Worm (Caenorhabditis elegans) whole organism, L3 larva: ENCODE data around the gene cpin-1.

Experiments used
- R02D3.7 ChIP-seq: fragments of 150-350 bp; optimal IDR thresholded peaks from 2 replicates; lab custom pipeline; 2014; ENCODE audit warnings: missing biosample characterization, missing genetic modification characterization
- aly-2 ChIP-seq: fragments of 150-350 bp; optimal IDR thresholded peaks from 2 replicates; lab custom pipeline; 2014; ENCODE audit warnings: missing biosample characterization, missing genetic modification characterization
- ceh-28 ChIP-seq: fragments of 150-350 bp; optimal IDR thresholded peaks from 2 replicates; lab custom pipeline; 2014; ENCODE audit warnings: missing biosample characterization, missing genetic modification reagents, missing genetic modification characterization
- ceh-82 ChIP-seq: fragments of 150-350 bp; optimal IDR thresholded peaks from 2 replicates; lab custom pipeline; 2014; ENCODE audit warnings: missing biosample characterization, missing genetic modification characterization
- ceh-9 ChIP-seq: sonication (generic microtip); optimal IDR thresholded peaks from 2 replicates; lab custom pipeline; 2018; ENCODE audit warnings: missing biosample characterization, missing genetic modification characterization
- elt-1 ChIP-seq: fragments of 150-350 bp; optimal IDR thresholded peaks from 2 replicates; lab custom pipeline; 2014; ENCODE audit warnings: missing biosample characterization, missing genetic modification characterization
- elt-2 ChIP-seq: sonication (generic microtip); optimal IDR thresholded peaks from 2 replicates; lab custom pipeline; 2016; ENCODE audit warnings: missing genetic modification reagents, mild to moderate bottlenecking, missing genetic modification characterization, missing compliant biosample characterization
- elt-3 ChIP-seq, 3 experiments: fragments of 150-350 bp in 1 of 3; sonication (generic microtip) in 2 of 3; optimal IDR thresholded peaks; 2 replicates in 2 of 3; 4 replicates in 1 of 3; lab custom pipeline; 2014 to 2017; ENCODE audit warnings: missing biosample characterization in 3 of 3, missing genetic modification characterization in 3 of 3
- eor-1 ChIP-seq, 2 experiments: fragments of 150-350 bp; optimal IDR thresholded peaks; 2 replicates each; lab custom pipeline; 2014 to 2018; ENCODE audit warnings: missing biosample characterization in 2 of 2, missing genetic modification characterization in 2 of 2
- fkh-10 ChIP-seq: sonication (generic microtip); optimal IDR thresholded peaks from 2 replicates; lab custom pipeline; 2017; ENCODE audit warnings: missing biosample characterization, missing genetic modification reagents, missing genetic modification characterization
- fkh-2 ChIP-seq: fragments of 150-350 bp; optimal IDR thresholded peaks from 2 replicates; lab custom pipeline; 2014; ENCODE audit warnings: missing biosample characterization, missing genetic modification reagents, missing genetic modification characterization
- fos-1 ChIP-seq: fragments of 150-350 bp; optimal IDR thresholded peaks from 2 replicates; lab custom pipeline; 2014; ENCODE audit warnings: missing biosample characterization, missing genetic modification characterization
- jun-1 ChIP-seq: fragments of 150-350 bp; optimal IDR thresholded peaks from 2 replicates; lab custom pipeline; 2014; ENCODE audit warnings: missing biosample characterization, missing genetic modification reagents, missing genetic modification characterization
- lin-15B ChIP-seq: fragments of 150-350 bp; optimal IDR thresholded peaks from 2 replicates; lab custom pipeline; 2014; ENCODE audit warnings: missing biosample characterization, missing genetic modification characterization
- lin-39 ChIP-seq: fragments of 150-350 bp; optimal IDR thresholded peaks from 2 replicates; lab custom pipeline; 2018; ENCODE audit warnings: missing biosample characterization, missing genetic modification reagents, missing genetic modification characterization
- lsy-12 ChIP-seq: sonication (generic microtip); optimal IDR thresholded peaks from 2 replicates; lab custom pipeline; 2016; ENCODE audit warnings: mild to moderate bottlenecking, missing genetic modification characterization, missing compliant biosample characterization
- mml-1 ChIP-seq: fragments of 150-350 bp; sonication (generic microtip); optimal IDR thresholded peaks from 3 replicates; lab custom pipeline; 2014; ENCODE audit warnings: missing biosample characterization, missing genetic modification characterization
- nfya-1 ChIP-seq: sonication (generic microtip); optimal IDR thresholded peaks from 2 replicates; lab custom pipeline; 2017; ENCODE audit warnings: missing genetic modification characterization, mild to moderate bottlenecking, missing compliant biosample characterization, antibody characterized with exemption, moderate library complexity; ENCODE audit not compliant: insufficient read depth
- nhr-237 ChIP-seq: fragments of 150-350 bp; optimal IDR thresholded peaks from 2 replicates; lab custom pipeline; 2014; ENCODE audit warnings: missing biosample characterization, missing genetic modification characterization
- nhr-25 ChIP-seq: sonication (generic microtip); optimal IDR thresholded peaks from 2 replicates; lab custom pipeline; 2017; ENCODE audit warnings: missing biosample characterization, missing genetic modification characterization
- nhr-43 ChIP-seq: sonication (generic microtip); optimal IDR thresholded peaks from 2 replicates; lab custom pipeline; 2016; ENCODE audit warnings: mild to moderate bottlenecking, missing genetic modification characterization, missing compliant biosample characterization; ENCODE audit not compliant: poor library complexity, severe bottlenecking
- nhr-67 ChIP-seq: fragments of 150-350 bp; optimal IDR thresholded peaks from 2 replicates; lab custom pipeline; 2014; ENCODE audit warnings: missing biosample characterization, missing genetic modification characterization
- nhr-76 ChIP-seq: fragments of 150-350 bp; sonication (generic microtip); optimal IDR thresholded peaks from 5 replicates; lab custom pipeline; 2014; ENCODE audit warnings: missing biosample characterization, missing genetic modification characterization
- nhr-77 ChIP-seq: fragments of 150-350 bp; optimal IDR thresholded peaks from 2 replicates; lab custom pipeline; 2014; ENCODE audit warnings: missing biosample characterization, missing genetic modification characterization
- pqm-1 ChIP-seq: fragments of 150-350 bp; optimal IDR thresholded peaks from 2 replicates; lab custom pipeline; 2017; ENCODE audit warnings: missing biosample characterization, missing genetic modification characterization, inconsistent platforms
- sea-2 ChIP-seq: fragments of 150-350 bp; sonication (generic microtip); optimal IDR thresholded peaks from 4 replicates; lab custom pipeline; 2014; ENCODE audit warnings: missing biosample characterization, missing genetic modification reagents, missing genetic modification characterization
- skn-1 ChIP-seq: fragments of 150-350 bp; optimal IDR thresholded peaks from 2 replicates; lab custom pipeline; 2014; ENCODE audit warnings: missing biosample characterization, missing genetic modification characterization
- snpc-4 ChIP-seq: fragments of 150-350 bp; optimal IDR thresholded peaks from 2 replicates; lab custom pipeline; 2014; ENCODE audit warnings: missing biosample characterization, missing genetic modification characterization
- tbx-2 ChIP-seq: sonication (generic microtip); optimal IDR thresholded peaks from 2 replicates; lab custom pipeline; 2016; ENCODE audit warnings: mild to moderate bottlenecking, missing genetic modification characterization, missing compliant biosample characterization
- unc-39 ChIP-seq: sonication (generic microtip); optimal IDR thresholded peaks from 4 replicates; lab custom pipeline; 2017; ENCODE audit warnings: missing biosample characterization, missing genetic modification characterization
- unc-62 ChIP-seq: fragments of 150-350 bp; sonication (generic microtip); optimal IDR thresholded peaks from 4 replicates; lab custom pipeline; 2014; ENCODE audit warnings: missing biosample characterization, missing genetic modification reagents, missing genetic modification characterization
- zag-1 ChIP-seq: fragments of 150-350 bp; optimal IDR thresholded peaks from 2 replicates; lab custom pipeline; 2014; ENCODE audit warnings: missing biosample characterization, missing genetic modification characterization
- ztf-11 ChIP-seq: fragments of 150-350 bp; optimal IDR thresholded peaks from 2 replicates; lab custom pipeline; 2014; ENCODE audit warnings: missing biosample characterization, missing genetic modification characterization
- ztf-4 ChIP-seq: fragments of 150-350 bp; optimal IDR thresholded peaks from 2 replicates; lab custom pipeline; 2014; ENCODE audit warnings: missing biosample characterization, missing genetic modification characterization

Gene cpin-1

ce11 chrIV:9469293-9469692, 18.8 kb downstream of the cpin-1 start:
- TF ChIP-seq snpc-4 (tag; lab: Kevin White, UChicago) (no peak), fkh-2 (no peak), ztf-11 (tag; lab: Kevin White, UChicago) (no peak), skn-1 (tag; lab: Kevin White, UChicago) (no peak), fkh-10 (GFP tag; lab: Kevin White, UChicago) (no peak), mml-1 (tag; lab: Kevin White, UChicago) (no peak), ceh-28 (no peak), zag-1 (tag; lab: Kevin White, UChicago) (no peak), aly-2 (tag; lab: Kevin White, UChicago) (no peak), jun-1 (tag; lab: Kevin White, UChicago) (no peak), ceh-9 (no peak), elt-3 (tag; optimal IDR thresholded peaks at IDR 0.05; lab: Kevin White, UChicago) (no peak), unc-39 (tag; lab: Kevin White, UChicago) (no peak), nhr-43 (tag; lab: Kevin White, UChicago) (no peak), nfya-1 (tag; lab: Kevin White, UChicago) (no peak), ztf-4 (tag; lab: Kevin White, UChicago) (no peak), nhr-76 (no peak), nhr-77 (no peak)

ce11 chrIV:9477135-9477928, 26.9 kb downstream of the cpin-1 start, which contains the start of gene wrt-3:
Gene wrt-3, minus strand, starts transcription at chrIV:9477456.
- TF ChIP-seq ztf-11 (tag; lab: Kevin White, UChicago) (no peak), lin-39 (tag; lab: Kevin White, UChicago) (peak; percentile 65), sea-2 (GFP tag; lab: Kevin White, UChicago) (no peak), lin-15B (no peak), tbx-2 (no peak), R02D3.7 (tag; lab: Kevin White, UChicago) (peak; percentile 4), nfya-1 (tag; lab: Kevin White, UChicago) (no peak), skn-1 (tag; lab: Kevin White, UChicago) (no peak), nhr-67 (tag; lab: Kevin White, UChicago) (no peak), ztf-4 (tag; lab: Kevin White, UChicago) (no peak), ceh-82 (tag; lab: Kevin White, UChicago) (no peak), ceh-9 (no peak), jun-1 (tag; lab: Kevin White, UChicago) (peak; percentile 12), nhr-43 (tag; lab: Kevin White, UChicago) (peak; percentile 89), fkh-10 (GFP tag; lab: Kevin White, UChicago) (no peak), elt-2 (tag; lab: Kevin White, UChicago) (peak; percentile 46), eor-1 (tag; optimal IDR thresholded peaks at IDR 0.05; lab: Kevin White, UChicago) (no peak), nhr-25 (tag; lab: Kevin White, UChicago) (peak; percentile 33), lsy-12 (peak; percentile 59), nhr-77 (no peak), elt-3 (tag; optimal IDR thresholded peaks at IDR 0.05; lab: Kevin White, UChicago) (peak in 1 of 3 experiments; percentile 68), unc-62 (GFP tag; lab: Kevin White, UChicago) (no peak), elt-1 (tag; lab: Kevin White, UChicago) (no peak), pqm-1 (tag; lab: Kevin White, UChicago) (peak; percentile 46)

ce11 chrIV:9480936-9481335, 30.5 kb downstream of the cpin-1 start, which contains the start of gene cng-3:
Gene cng-3, minus strand, starts transcription at chrIV:9481037.
- TF ChIP-seq nfya-1 (tag; lab: Kevin White, UChicago) (no peak), nhr-77 (no peak), unc-62 (GFP tag; lab: Kevin White, UChicago) (no peak), ceh-28 (no peak), nhr-43 (tag; lab: Kevin White, UChicago) (no peak), nhr-25 (tag; lab: Kevin White, UChicago) (no peak), aly-2 (tag; lab: Kevin White, UChicago) (no peak)

ce11 chrIV:9485040-9485439, 34.6 kb downstream of the cpin-1 start, which contains the start of gene gadr-2:
Gene gadr-2, minus strand, starts transcription at chrIV:9485140.
- no peak for TF ChIP-seq nhr-237
- TF ChIP-seq fos-1, result no peak
- no peak for TF ChIP-seq tbx-2
